Fruit fly (Drosophila melanogaster) whole organism, pupa: ENCODE results near the gene CG13722.

Source experiments
- CG10348 ChIP-seq: fragments of 200-800 bp; sonication (Bioruptor generic); IDR thresholded peaks from 2 replicates; pipeline ENCODE4 v1.3.6; 2022; ENCODE audit warnings: missing biosample characterization, missing genetic modification characterization
- CG12605 ChIP-seq: fragments of 200-800 bp; sonication (Bioruptor generic); IDR thresholded peaks from 2 replicates; pipeline ENCODE4 v1.3.6; 2022; ENCODE audit warnings: missing biosample characterization, missing genetic modification characterization
- CG13204 ChIP-seq: fragments of 200-800 bp; sonication (Bioruptor generic); optimal IDR thresholded peaks from 2 replicates; lab custom pipeline; 2018; ENCODE audit warnings: missing biosample characterization, mild to moderate bottlenecking, missing genetic modification characterization, moderate library complexity
- CG14655 ChIP-seq: fragments of 200-800 bp; sonication (Bioruptor generic); optimal IDR thresholded peaks from 3 replicates; lab custom pipeline; 2017; ENCODE audit warnings: mild to moderate bottlenecking, missing biosample characterization, missing genetic modification reagents, missing genetic modification characterization
- CG15710 ChIP-seq: fragments of 200-800 bp; sonication (Bioruptor generic); optimal IDR thresholded peaks from 2 replicates; lab custom pipeline; 2018; ENCODE audit warnings: missing biosample characterization, mild to moderate bottlenecking, missing genetic modification characterization, moderate library complexity
- CG17806 ChIP-seq: fragments of 200-800 bp; sonication (Bioruptor generic); optimal IDR thresholded peaks from 2 replicates; lab custom pipeline; 2018; ENCODE audit warnings: missing biosample characterization, mild to moderate bottlenecking, missing genetic modification characterization, moderate library complexity
- CG32121 ChIP-seq: fragments of 200-800 bp; sonication (Bioruptor generic); IDR thresholded peaks from 2 replicates; pipeline ENCODE4 v1.3.6; 2022; ENCODE audit warnings: missing biosample characterization, missing genetic modification characterization
- CG34367 ChIP-seq: fragments of 200-800 bp; sonication (Bioruptor generic); optimal IDR thresholded peaks from 2 replicates; lab custom pipeline; 2018; ENCODE audit warnings: missing biosample characterization, mild to moderate bottlenecking, missing genetic modification characterization
- CG4496 ChIP-seq: fragments of 200-800 bp; sonication (Bioruptor generic); IDR thresholded peaks from 3 replicates; pipeline ENCODE4 v1.3.6; 2022; ENCODE audit warnings: missing biosample characterization, missing genetic modification characterization
- CG8159 ChIP-seq: fragments of 200-800 bp; sonication (Bioruptor generic); optimal IDR thresholded peaks from 3 replicates; lab custom pipeline; 2018; ENCODE audit warnings: missing biosample characterization, mild to moderate bottlenecking, missing genetic modification characterization, moderate library complexity
- CG8301 ChIP-seq: fragments of 200-800 bp; sonication (Bioruptor generic); optimal IDR thresholded peaks from 2 replicates; lab custom pipeline; 2018; ENCODE audit warnings: missing biosample characterization, mild to moderate bottlenecking, missing genetic modification characterization
- CG9948 ChIP-seq: fragments of 200-800 bp; sonication (Bioruptor generic); optimal IDR thresholded peaks from 2 replicates; lab custom pipeline; 2018; ENCODE audit warnings: missing biosample characterization, mild to moderate bottlenecking, missing genetic modification characterization, moderate library complexity
- D1 ChIP-seq: fragments of 200-800 bp; sonication (Bioruptor generic); optimal IDR thresholded peaks from 2 replicates; lab custom pipeline; 2018; ENCODE audit warnings: missing biosample characterization, mild to moderate bottlenecking, missing genetic modification characterization, moderate library complexity
- EcR ChIP-seq: fragments of 200-800 bp; sonication (Bioruptor generic); optimal IDR thresholded peaks from 3 replicates; lab custom pipeline; 2019; ENCODE audit warnings: missing biosample characterization, missing genetic modification characterization, mild to moderate bottlenecking, moderate library complexity, missing genetic modification reagents
- Ets98B ChIP-seq: fragments of 200-800 bp; sonication (Bioruptor generic); IDR thresholded peaks from 2 replicates; pipeline ENCODE4 v1.3.6; 2022; ENCODE audit warnings: missing biosample characterization, missing genetic modification characterization
- Pif1A ChIP-seq: fragments of 200-800 bp; sonication (Bioruptor generic); optimal IDR thresholded peaks from 3 replicates; lab custom pipeline; 2016; ENCODE audit warnings: missing biosample characterization, missing genetic modification characterization
- Pif1B ChIP-seq: fragments of 200-800 bp; sonication (Bioruptor generic); optimal IDR thresholded peaks from 3 replicates; lab custom pipeline; 2016; ENCODE audit warnings: missing biosample characterization, missing genetic modification characterization
- Snoo ChIP-seq: fragments of 200-800 bp; sonication (Bioruptor generic); optimal IDR thresholded peaks from 3 replicates; lab custom pipeline; 2017; ENCODE audit warnings: missing biosample characterization, mild to moderate bottlenecking, missing genetic modification characterization, inconsistent platforms
- fd96Ca ChIP-seq: fragments of 200-800 bp; sonication (Bioruptor generic); IDR thresholded peaks from 3 replicates; pipeline ENCODE4 v1.3.6; 2022; ENCODE audit warnings: missing biosample characterization, missing genetic modification characterization
- gl ChIP-seq: fragments of 200-800 bp; sonication (Bioruptor generic); optimal IDR thresholded peaks from 2 replicates; lab custom pipeline; 2018; ENCODE audit warnings: missing biosample characterization, mild to moderate bottlenecking, missing genetic modification characterization
- rn ChIP-seq: fragments of 200-800 bp; sonication (Bioruptor generic); IDR thresholded peaks from 2 replicates; pipeline ENCODE4 v1.3.6; 2022; ENCODE audit warnings: missing biosample characterization, missing genetic modification characterization

CG13722 gene

dm6 chr3L:4463773-4464301 is 26.9 kb downstream of the CG13722 start, which contains the start of gene CG15024:
TSS of gene CG15024 (minus strand) at chr3L:4463823.
- no peak for TF ChIP-seq fd96Ca (GFP tag; lab: Robert Waterston, UW)
- TF ChIP-seq gl (tag; lab: Kevin White, UChicago), result no peak
- no peak for TF ChIP-seq CG32121 (GFP tag; lab: Robert Waterston, UW)
- TF ChIP-seq Snoo, result no peak
- TF ChIP-seq D1 (tag; lab: Kevin White, UChicago), result no peak
- no peak for TF ChIP-seq CG8301
- TF ChIP-seq CG14655 (GFP tag; lab: Kevin White, UChicago), result no peak
- no peak for TF ChIP-seq CG4496 (GFP tag; lab: Robert Waterston, UW)
- no peak for TF ChIP-seq CG13204
- TF ChIP-seq Pif1A (GFP tag; lab: Kevin White, UChicago), result no peak
- no peak for TF ChIP-seq EcR (GFP tag; lab: Kevin White, UChicago)
- TF ChIP-seq CG9948 (tag; lab: Kevin White, UChicago), result no peak
- TF ChIP-seq CG15710, result no peak
- no peak for TF ChIP-seq CG8159 (tag; lab: Kevin White, UChicago)
- TF ChIP-seq CG17806 (tag; lab: Kevin White, UChicago), result no peak
- TF ChIP-seq Pif1B (GFP tag; lab: Kevin White, UChicago), result no peak
- no peak for TF ChIP-seq CG12605 (GFP tag; lab: Robert Waterston, UW)
- no peak for TF ChIP-seq CG10348 (GFP tag; lab: Robert Waterston, UW)

dm6 chr3L:4461454-4462045 is 29.2 kb downstream of the CG13722 start, which contains the start of gene CG15023:
TSS of gene CG15023 (minus strand) at chr3L:4461504.
- TF ChIP-seq CG34367 (no peak), CG8301 (no peak), CG17806 (tag; lab: Kevin White, UChicago) (no peak), Pif1A (GFP tag; lab: Kevin White, UChicago) (no peak), CG15710 (no peak), CG9948 (tag; lab: Kevin White, UChicago) (no peak), CG14655 (GFP tag; lab: Kevin White, UChicago) (peak; percentile 12), Ets98B (GFP tag; lab: Robert Waterston, UW) (no peak)

dm6 chr3L:4460307-4461088 is 30.3 kb downstream of the CG13722 start, which contains the start of gene CG15022:
TSS of gene CG15022 (minus strand) at chr3L:4460317.
- TF ChIP-seq Pif1B (GFP tag; lab: Kevin White, UChicago), result no peak

dm6 chr3L:4458063-4458462 is 32.7 kb downstream of the CG13722 start, which contains the start of gene CG11345:
TSS of gene CG11345 (minus strand) at chr3L:4458163.
- no peak for TF ChIP-seq CG13204
- no peak for TF ChIP-seq CG8301
- no peak for TF ChIP-seq CG34367
- TF ChIP-seq CG8159 (tag; lab: Kevin White, UChicago), result no peak
- TF ChIP-seq Ets98B (GFP tag; lab: Robert Waterston, UW), result no peak
- no peak for TF ChIP-seq Snoo
- TF ChIP-seq rn (GFP tag; lab: Robert Waterston, UW), result no peak
- TF ChIP-seq CG10348 (GFP tag; lab: Robert Waterston, UW), result no peak
- TF ChIP-seq gl (tag; lab: Kevin White, UChicago), result no peak
- TF ChIP-seq CG9948 (tag; lab: Kevin White, UChicago), result no peak
- no peak for TF ChIP-seq Pif1A (GFP tag; lab: Kevin White, UChicago)
- no peak for TF ChIP-seq EcR (GFP tag; lab: Kevin White, UChicago)
- no peak for TF ChIP-seq CG32121 (GFP tag; lab: Robert Waterston, UW)
- TF ChIP-seq CG4496 (GFP tag; lab: Robert Waterston, UW), result no peak
- no peak for TF ChIP-seq CG12605 (GFP tag; lab: Robert Waterston, UW)
- no peak for TF ChIP-seq Pif1B (GFP tag; lab: Kevin White, UChicago)
- TF ChIP-seq fd96Ca (GFP tag; lab: Robert Waterston, UW), result no peak
- TF ChIP-seq CG15710, result no peak
- TF ChIP-seq D1 (tag; lab: Kevin White, UChicago), result no peak
- TF ChIP-seq CG17806 (tag; lab: Kevin White, UChicago), result no peak

- TF ChIP-seq CG4496 (GFP tag; lab: Robert Waterston, UW) (no peak), Ets98B (GFP tag; lab: Robert Waterston, UW) (no peak), CG13204 (no peak), CG9948 (tag; lab: Kevin White, UChicago) (no peak), EcR (GFP tag; lab: Kevin White, UChicago) (no peak), CG32121 (GFP tag; lab: Robert Waterston, UW) (no peak), CG12605 (GFP tag; lab: Robert Waterston, UW) (no peak), Pif1B (GFP tag; lab: Kevin White, UChicago) (no peak), CG15710 (no peak), gl (tag; lab: Kevin White, UChicago) (no peak), CG14655 (GFP tag; lab: Kevin White, UChicago) (no peak), D1 (tag; lab: Kevin White, UChicago) (no peak), CG10348 (GFP tag; lab: Robert Waterston, UW) (no peak), Pif1A (GFP tag; lab: Kevin White, UChicago) (no peak), Snoo (no peak), rn (GFP tag; lab: Robert Waterston, UW) (no peak)
Measured at dm6 chr3L:4447229-4447628, 43.5 kb downstream of the CG13722 start.
